Fruit fly (Drosophila melanogaster): ENCODE measurements around the gene shep.

The shep gene

DNA sequence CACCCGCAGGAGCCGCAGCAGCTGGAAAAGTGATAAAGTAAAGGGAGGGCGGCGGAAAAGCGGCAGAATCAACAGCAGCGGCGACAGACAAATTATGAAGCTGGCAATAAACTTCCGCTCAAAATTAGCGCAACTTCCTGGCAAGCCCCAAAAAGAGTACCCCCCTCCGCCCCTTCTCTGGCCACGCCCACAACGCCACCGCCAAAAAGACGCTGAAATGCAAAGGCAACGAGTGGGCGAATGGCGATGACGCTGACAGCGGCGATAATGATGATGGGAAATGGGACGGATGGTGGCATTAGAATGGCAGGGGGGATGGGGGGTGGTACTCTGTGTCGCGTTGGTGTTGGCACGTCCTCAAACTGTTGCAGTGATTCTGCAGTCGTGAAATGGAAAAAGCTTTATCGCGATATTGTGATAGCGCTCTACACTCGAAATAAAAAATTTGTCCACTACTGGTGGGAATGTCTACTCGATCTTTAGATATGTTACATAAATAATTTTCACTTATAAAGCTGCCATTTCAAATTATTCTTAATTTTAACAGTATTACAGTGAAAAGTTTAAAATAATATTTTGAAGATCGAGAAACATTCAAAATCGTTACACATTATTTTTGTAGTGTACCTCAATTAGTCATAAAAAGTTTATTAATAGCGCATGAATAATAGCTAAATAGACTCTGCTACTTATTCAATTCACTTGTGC lies 30.8 kb downstream of the shep start:
- TF ChIP-seq Sp1 (GFP tag; optimal IDR thresholded peaks at IDR 0.05) (peak; percentile 7), dl (GFP tag; optimal IDR thresholded peaks at IDR 0.05; ENCODE audit: insufficient read depth in 1 of 2, partially characterized antibody in 2 of 2) (no peak), HLH106 (tag; optimal IDR thresholded peaks at IDR 0.05) (peak; percentile 34), lola (GFP tag; optimal IDR thresholded peaks at IDR 0.05) (no peak)

DNA sequence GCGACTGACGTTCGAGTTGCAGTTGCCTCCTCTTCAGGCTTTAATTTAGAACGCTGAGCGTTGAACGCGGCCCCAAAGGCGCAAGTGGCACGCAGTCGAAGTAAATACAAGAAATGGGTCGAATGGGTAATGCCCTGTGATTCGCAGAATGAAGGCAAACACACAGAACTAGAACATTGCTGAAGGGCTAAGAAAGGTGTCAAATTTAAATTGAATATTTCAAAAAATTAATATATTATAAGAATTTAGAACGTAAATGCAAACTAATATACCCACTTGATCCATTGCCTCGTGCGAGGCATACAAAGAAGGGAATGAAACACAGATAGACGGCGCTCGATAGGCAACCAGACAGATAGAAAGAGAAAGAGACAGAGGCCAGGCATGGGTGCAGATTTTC lies 34.5 kb downstream of the shep start:
- TF ChIP-seq dmrt93B (GFP tag; optimal IDR thresholded peaks at IDR 0.05) (peak; percentile 16), rgr (GFP tag; optimal IDR thresholded peaks at IDR 0.05) (peak; percentile 18), h (GFP tag; optimal IDR thresholded peaks at IDR 0.05) (peak; percentile 28), Abd-B (GFP tag; optimal IDR thresholded peaks at IDR 0.05) (no peak), fru (GFP tag; optimal IDR thresholded peaks at IDR 0.05) (peak; percentile 12), CrebA (GFP tag; optimal IDR thresholded peaks at IDR 0.05; ENCODE audit: borderline replicate concordance) (no peak), usp (GFP tag; optimal IDR thresholded peaks at IDR 0.05) (no peak), N (GFP tag; optimal IDR thresholded peaks at IDR 0.05) (no peak), Mio (GFP tag; optimal IDR thresholded peaks at IDR 0.05) (no peak), OdsH (GFP tag; optimal IDR thresholded peaks at IDR 0.05) (no peak), pan (optimal IDR thresholded peaks at IDR 0.05) (no peak), ey (GFP tag; optimal IDR thresholded peaks at IDR 0.05) (peak; percentile 19)

DNA sequence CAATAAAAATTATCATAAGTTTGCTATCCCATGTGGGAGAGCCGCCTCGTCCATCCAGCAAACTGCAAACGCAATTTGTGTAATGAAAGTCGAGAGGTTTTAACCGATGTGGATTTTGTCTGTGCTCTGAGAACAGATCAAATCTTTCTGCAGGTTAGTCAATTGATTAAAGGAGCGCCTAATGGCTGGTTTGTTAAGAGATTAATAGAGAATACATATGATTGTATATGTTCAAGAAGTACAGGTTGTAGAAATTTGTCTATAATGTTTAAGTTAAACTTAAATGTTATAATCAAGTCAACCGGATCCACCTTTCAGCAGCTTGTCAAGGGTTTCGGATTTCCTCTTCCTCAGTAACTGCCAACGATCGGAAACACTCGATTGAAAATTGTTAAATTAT lies 43.6 kb downstream of the shep start, which contains the start of gene CG4669:
TSS of gene CG4669 (plus strand) at position 301 of the 400 bp plus-strand sequence.
- TF ChIP-seq dl (GFP tag; optimal IDR thresholded peaks at IDR 0.05; ENCODE audit: insufficient read depth in 1 of 2, partially characterized antibody in 2 of 2) (no peak), fru (GFP tag; optimal IDR thresholded peaks at IDR 0.05) (no peak), OdsH (GFP tag; optimal IDR thresholded peaks at IDR 0.05) (no peak), dmrt93B (GFP tag; optimal IDR thresholded peaks at IDR 0.05) (no peak), Mio (GFP tag; optimal IDR thresholded peaks at IDR 0.05) (no peak), usp (GFP tag; optimal IDR thresholded peaks at IDR 0.05) (no peak), foxo (GFP tag; optimal IDR thresholded peaks at IDR 0.05) (no peak), Sp1 (GFP tag; optimal IDR thresholded peaks at IDR 0.05) (no peak), rgr (GFP tag; optimal IDR thresholded peaks at IDR 0.05) (no peak), CG9705 (GFP tag; optimal IDR thresholded peaks at IDR 0.05) (no peak)

DNA sequence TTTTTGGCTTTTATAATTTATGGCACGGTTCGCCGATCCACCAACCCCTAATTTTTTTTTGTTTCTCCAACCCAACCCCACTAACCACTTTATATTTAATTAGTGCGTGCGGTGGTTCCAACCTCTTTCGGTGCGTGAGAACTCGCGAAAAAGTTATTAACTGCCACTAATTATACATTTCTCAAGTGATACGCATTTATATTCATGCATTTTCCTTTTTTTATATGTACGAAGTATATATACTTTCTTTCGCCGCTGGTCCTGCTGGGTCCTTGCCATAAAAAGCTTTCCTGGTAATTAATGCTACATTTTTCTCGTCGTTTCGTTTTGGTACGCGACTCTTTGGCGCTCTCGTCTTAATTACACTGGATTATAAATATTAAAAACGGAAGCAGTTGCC lies 47.7 kb downstream of the shep start:
- TF ChIP-seq Dfd (GFP tag; optimal IDR thresholded peaks at IDR 0.05) (no peak), sv (GFP tag; optimal IDR thresholded peaks at IDR 0.05) (no peak), h (GFP tag; optimal IDR thresholded peaks at IDR 0.05) (no peak), Myc (optimal IDR thresholded peaks at IDR 0.05) (no peak), usp (GFP tag; optimal IDR thresholded peaks at IDR 0.05) (no peak), CrebA (GFP tag; optimal IDR thresholded peaks at IDR 0.05; ENCODE audit: borderline replicate concordance) (no peak), dmrt93B (GFP tag; optimal IDR thresholded peaks at IDR 0.05) (no peak), N (GFP tag; optimal IDR thresholded peaks at IDR 0.05) (no peak), sage (GFP tag; optimal IDR thresholded peaks at IDR 0.05) (no peak), CG9705 (GFP tag; optimal IDR thresholded peaks at IDR 0.05) (no peak)

DNA sequence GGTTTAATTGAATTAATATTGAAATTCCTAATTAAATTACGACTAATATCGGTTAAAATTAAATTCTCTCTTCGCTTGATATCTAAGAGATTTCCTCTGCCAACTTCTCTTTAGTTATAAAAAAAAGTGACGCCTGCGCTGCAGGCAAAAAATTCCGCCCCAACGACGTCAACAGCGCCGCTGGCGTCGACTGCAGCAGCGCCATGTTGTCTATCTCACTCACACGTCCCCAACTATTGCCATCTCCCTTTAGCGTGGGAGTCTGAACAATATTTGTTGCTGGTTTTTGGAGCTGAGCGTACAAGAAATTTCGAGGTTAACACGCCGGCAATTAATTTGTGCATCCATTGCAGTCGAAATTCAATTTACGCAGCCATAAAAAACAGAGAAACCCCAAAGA lies 71.6 kb downstream of the shep start:
- no peak for TF ChIP-seq fru (GFP tag; optimal IDR thresholded peaks at IDR 0.05)
- TF ChIP-seq foxo (GFP tag; optimal IDR thresholded peaks at IDR 0.05) = no peak
- no peak for TF ChIP-seq sv (GFP tag; optimal IDR thresholded peaks at IDR 0.05)
- TF ChIP-seq rgr (GFP tag; optimal IDR thresholded peaks at IDR 0.05) = no peak

DNA sequence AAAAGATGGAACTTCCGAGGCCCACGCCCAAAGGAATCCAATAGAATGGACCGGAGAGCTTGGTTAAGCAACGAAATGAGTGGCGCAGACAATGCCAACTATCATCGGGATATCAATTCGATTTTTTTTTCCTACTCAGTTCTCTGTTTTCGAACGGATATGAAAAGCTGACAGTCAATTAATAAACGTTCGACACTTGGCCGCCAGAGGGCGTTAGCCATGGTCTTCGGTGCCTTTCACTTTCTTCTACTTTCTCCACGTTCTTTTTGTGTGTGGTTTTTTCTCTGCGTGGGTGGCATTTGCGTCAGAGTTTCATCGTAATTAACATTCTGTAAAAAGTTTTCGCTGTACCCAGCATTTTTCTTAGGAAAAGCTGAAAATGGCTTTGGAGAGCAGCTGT lies 76.0 kb downstream of the shep start:
- TF ChIP-seq tai (GFP tag; optimal IDR thresholded peaks at IDR 0.05) (no peak), Dif (GFP tag; optimal IDR thresholded peaks at IDR 0.05; ENCODE audit: partially characterized antibody) (no peak), rgr (GFP tag; optimal IDR thresholded peaks at IDR 0.05) (no peak), CG9705 (GFP tag; optimal IDR thresholded peaks at IDR 0.05) (no peak), psq (GFP tag; optimal IDR thresholded peaks at IDR 0.05) (no peak), N (GFP tag; optimal IDR thresholded peaks at IDR 0.05) (no peak), woc (GFP tag; optimal IDR thresholded peaks at IDR 0.05) (no peak), OdsH (GFP tag; optimal IDR thresholded peaks at IDR 0.05) (no peak)

DNA sequence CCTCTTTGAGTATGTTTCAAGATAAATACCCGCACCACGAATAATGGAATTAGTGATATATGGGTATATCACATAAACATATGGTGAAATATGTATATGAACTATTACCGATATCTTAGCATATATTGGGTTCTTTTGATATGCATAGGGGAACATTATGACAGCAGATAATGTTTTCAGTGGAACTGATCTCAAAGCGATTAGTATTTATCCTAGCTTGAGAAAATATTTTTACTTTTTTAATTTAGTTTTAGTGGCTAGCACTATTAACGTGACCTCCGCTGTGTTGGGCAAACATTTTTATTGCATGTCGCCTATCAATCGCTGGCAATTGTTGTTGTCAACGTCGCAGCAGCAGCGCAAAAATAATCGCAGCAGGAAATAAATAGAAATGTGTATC lies 89.3 kb downstream of the shep start:
- peak; percentile 18 for TF ChIP-seq psq (GFP tag; optimal IDR thresholded peaks at IDR 0.05)
- TF ChIP-seq ey (GFP tag; optimal IDR thresholded peaks at IDR 0.05) = peak; percentile 18
- TF ChIP-seq rgr (GFP tag; optimal IDR thresholded peaks at IDR 0.05) = peak; percentile 42
- peak; percentile 34 for TF ChIP-seq h (GFP tag; optimal IDR thresholded peaks at IDR 0.05)
- no peak for TF ChIP-seq sage (GFP tag; optimal IDR thresholded peaks at IDR 0.05)
- no peak for TF ChIP-seq Myc (optimal IDR thresholded peaks at IDR 0.05)
- no peak for TF ChIP-seq Hr83 (GFP tag; optimal IDR thresholded peaks at IDR 0.05; ENCODE audit: poor library complexity, severe bottlenecking)
- no peak for TF ChIP-seq CG9705 (GFP tag; optimal IDR thresholded peaks at IDR 0.05)
- TF ChIP-seq br (GFP tag; optimal IDR thresholded peaks at IDR 0.05) = no peak
- TF ChIP-seq foxo (GFP tag; optimal IDR thresholded peaks at IDR 0.05) = peak in 1 of 2 experiments; percentile 35
- TF ChIP-seq HLH106 (tag; optimal IDR thresholded peaks at IDR 0.05) = peak; percentile 14
